Worm (Caenorhabditis elegans) whole organism, L1 larva: ENCODE results near the gene set-3.

Source experiments
- ama-1 ChIP-seq: fragments of 150-350 bp; optimal IDR thresholded peaks from 2 replicates; lab custom pipeline; 2014
- ceh-82 ChIP-seq, 3 experiments: fragments of 150-350 bp in 1 of 3; sonication (generic microtip) in 2 of 3; optimal IDR thresholded peaks; 2 replicates each; lab custom pipeline; 2014 to 2017; ENCODE audit warnings: missing biosample characterization in 3 of 3, missing genetic modification characterization in 3 of 3
- irx-1 ChIP-seq: sonication (generic microtip); optimal IDR thresholded peaks from 2 replicates; lab custom pipeline; 2016; ENCODE audit warnings: missing genetic modification characterization, missing compliant biosample characterization
- nhr-11 ChIP-seq: fragments of 150-350 bp; optimal IDR thresholded peaks from 2 replicates; lab custom pipeline; 2014; ENCODE audit warnings: missing biosample characterization, missing genetic modification characterization
- nhr-19 ChIP-seq: fragments of 200-800 bp; sonication (Bioruptor generic); conservative IDR thresholded peaks from 2 replicates; pipeline ENCODE4 v1.3.6; 2022; ENCODE audit warnings: missing genetic modification characterization, missing compliant biosample characterization
- nhr-28 ChIP-seq: fragments of 150-350 bp; optimal IDR thresholded peaks from 2 replicates; lab custom pipeline; 2014; ENCODE audit warnings: missing biosample characterization, missing genetic modification characterization
- nhr-90 ChIP-seq: sonication (generic microtip); optimal IDR thresholded peaks from 2 replicates; lab custom pipeline; 2016; ENCODE audit warnings: mild to moderate bottlenecking, missing genetic modification characterization, missing compliant biosample characterization; ENCODE audit not compliant: poor library complexity
- tlp-1 ChIP-seq: fragments of 150-350 bp; optimal IDR thresholded peaks from 2 replicates; lab custom pipeline; 2014; ENCODE audit warnings: missing biosample characterization, missing genetic modification characterization
- zag-1 ChIP-seq: fragments of 150-350 bp; optimal IDR thresholded peaks from 2 replicates; lab custom pipeline; 2014; ENCODE audit warnings: missing biosample characterization, missing genetic modification characterization
- zip-4 ChIP-seq: fragments of 200-800 bp; sonication (Bioruptor generic); optimal IDR thresholded peaks from 2 replicates; lab custom pipeline; 2018; ENCODE audit warnings: mild to moderate bottlenecking, missing genetic modification characterization, moderate library complexity, missing compliant biosample characterization

ce11 chrIII:9690044-9690443 is 4.3 kb downstream of the set-3 start, which contains the start of gene best-5:
- no peak for TF ChIP-seq zag-1
- no peak for TF ChIP-seq irx-1 (tag; lab: Kevin White, UChicago)
- no peak for TF ChIP-seq ceh-82 (tag; optimal IDR thresholded peaks at IDR 0.05; lab: Kevin White, UChicago)
- no peak for TF ChIP-seq zip-4 (GFP tag; lab: Kevin White, UChicago)
- TF ChIP-seq nhr-19 (GFP tag; lab: Robert Waterston, UW) = no peak
- TF ChIP-seq ama-1 (lab: Kevin White, UChicago) = no peak
- no peak for TF ChIP-seq nhr-11 (tag; lab: Kevin White, UChicago)
- no peak for TF ChIP-seq nhr-90 (tag; lab: Kevin White, UChicago)
- TF ChIP-seq nhr-28 (tag; lab: Kevin White, UChicago) = no peak
- no peak for TF ChIP-seq tlp-1 (tag; lab: Kevin White, UChicago)
